Fruit fly (Drosophila melanogaster) whole organism, embryonic: ENCODE data around the gene MESK4.

Experiments used
- Atf3 ChIP-seq: fragments of 200-800 bp; sonication (Bioruptor generic); optimal IDR thresholded peaks from 3 replicates; lab custom pipeline; 2016; ENCODE audit warnings: missing biosample characterization, missing genetic modification characterization
- CG10209 ChIP-seq: fragments of 200-800 bp; sonication (Bioruptor generic); optimal IDR thresholded peaks from 3 replicates; lab custom pipeline; 2017; ENCODE audit warnings: missing biosample characterization, mild to moderate bottlenecking, missing genetic modification characterization, missing genetic modification reagents
- CG10267 ChIP-seq: fragments of 200-800 bp; sonication (Bioruptor generic); optimal IDR thresholded peaks from 2 replicates; lab custom pipeline; 2018; ENCODE audit warnings: missing biosample characterization, mild to moderate bottlenecking, missing genetic modification characterization, moderate library complexity
- CG11398 ChIP-seq: fragments of 200-800 bp; sonication (Bioruptor generic); optimal IDR thresholded peaks from 2 replicates; lab custom pipeline; 2016; ENCODE audit warnings: missing biosample characterization, missing genetic modification characterization
- CG1233 ChIP-seq: fragments of 200-800 bp; sonication (Bioruptor generic); optimal IDR thresholded peaks from 4 replicates; lab custom pipeline; 2018; ENCODE audit warnings: missing biosample characterization, mild to moderate bottlenecking, missing genetic modification characterization
- CG12391 ChIP-seq: fragments of 200-800 bp; sonication (Bioruptor generic); optimal IDR thresholded peaks from 3 replicates; lab custom pipeline; 2018; ENCODE audit warnings: missing biosample characterization, mild to moderate bottlenecking, missing genetic modification characterization, moderate library complexity
- CG12769 ChIP-seq: fragments of 200-800 bp; sonication (Bioruptor generic); optimal IDR thresholded peaks from 2 replicates; lab custom pipeline; 2019; ENCODE audit warnings: missing biosample characterization, mild to moderate bottlenecking, missing genetic modification characterization, moderate library complexity
- CG14860 ChIP-seq: fragments of 200-800 bp; sonication (Bioruptor generic); IDR thresholded peaks from 3 replicates; pipeline ENCODE4 v1.3.6; 2022; ENCODE audit warnings: missing biosample characterization, missing genetic modification characterization; ENCODE audit not compliant: partially characterized antibody
- CG14965 ChIP-seq: fragments of 200-800 bp; sonication (Bioruptor generic); optimal IDR thresholded peaks from 2 replicates; lab custom pipeline; 2016; ENCODE audit warnings: missing biosample characterization, missing genetic modification characterization, borderline replicate concordance
- CG15601 ChIP-seq: fragments of 200-800 bp; sonication (Bioruptor generic); optimal IDR thresholded peaks from 3 replicates; lab custom pipeline; 2019; ENCODE audit warnings: missing biosample characterization, mild to moderate bottlenecking, missing genetic modification characterization, moderate library complexity
- CG18476 ChIP-seq: fragments of 200-800 bp; sonication (Bioruptor generic); optimal IDR thresholded peaks from 2 replicates; lab custom pipeline; 2016; ENCODE audit warnings: missing biosample characterization, mild to moderate bottlenecking, missing genetic modification characterization
- CG2199 ChIP-seq: fragments of 200-800 bp; sonication (Bioruptor generic); IDR thresholded peaks from 3 replicates; pipeline ENCODE4 v1.3.6; 2022; ENCODE audit warnings: missing biosample characterization, missing genetic modification characterization
- CG2889 ChIP-seq: fragments of 200-800 bp; sonication (Bioruptor generic); IDR thresholded peaks from 3 replicates; pipeline ENCODE4 v1.3.6; 2022; ENCODE audit warnings: missing biosample characterization, missing genetic modification characterization
- CG3281 ChIP-seq: fragments of 200-800 bp; sonication (Bioruptor generic); optimal IDR thresholded peaks from 3 replicates; lab custom pipeline; 2017; ENCODE audit warnings: missing biosample characterization, mild to moderate bottlenecking, missing genetic modification characterization
- CG34224 ChIP-seq: fragments of 200-800 bp; sonication (Bioruptor generic); IDR thresholded peaks from 3 replicates; pipeline ENCODE4 v1.3.6; 2022; ENCODE audit warnings: missing biosample characterization, missing genetic modification characterization; ENCODE audit not compliant: partially characterized antibody
- CG6654 ChIP-seq: fragments of 200-800 bp; sonication (Bioruptor generic); optimal IDR thresholded peaks from 2 replicates; lab custom pipeline; 2017; ENCODE audit warnings: missing biosample characterization, mild to moderate bottlenecking, missing genetic modification characterization
- CG6813 ChIP-seq: fragments of 200-800 bp; sonication (Bioruptor generic); optimal IDR thresholded peaks from 2 replicates; lab custom pipeline; 2017; ENCODE audit warnings: missing biosample characterization, missing genetic modification characterization, mild to moderate bottlenecking, moderate library complexity, missing genetic modification reagents
- CTCF ChIP-seq: fragments of 200-800 bp; sonication (Bioruptor generic); optimal IDR thresholded peaks from 2 replicates; lab custom pipeline; 2017; ENCODE audit warnings: missing biosample characterization, mild to moderate bottlenecking, missing genetic modification characterization, moderate library complexity
- Dip2 ChIP-seq: fragments of 200-800 bp; sonication (Bioruptor generic); IDR thresholded peaks from 2 replicates; pipeline ENCODE4 v1.3.6; 2022; ENCODE audit warnings: missing biosample characterization, missing genetic modification characterization
- Ets65A ChIP-seq: fragments of 200-800 bp; sonication (Bioruptor generic); peaks from one replicate; lab custom pipeline; 2016; ENCODE audit warnings: missing biosample characterization, missing genetic modification characterization
- HLH3B ChIP-seq: fragments of 200-800 bp; sonication (Bioruptor generic); IDR thresholded peaks from 2 replicates; pipeline ENCODE4 v1.3.6; 2022; ENCODE audit warnings: missing biosample characterization, missing genetic modification characterization
- Hmx ChIP-seq: fragments of 200-800 bp; sonication (Bioruptor generic); optimal IDR thresholded peaks from 2 replicates; lab custom pipeline; 2016; ENCODE audit warnings: missing biosample characterization, missing genetic modification characterization
- Hr51 ChIP-seq, 2 experiments: fragments of 200-800 bp; sonication (Bioruptor generic); optimal IDR thresholded peaks; 2 replicates in 1 of 2; 3 replicates in 1 of 2; lab custom pipeline; 2016 to 2018; ENCODE audit warnings: missing biosample characterization in 2 of 2, missing genetic modification characterization in 2 of 2, mild to moderate bottlenecking in 1 of 2, moderate library complexity in 1 of 2
- Jarid2 ChIP-seq: fragments of 200-800 bp; sonication (Bioruptor generic); optimal IDR thresholded peaks from 3 replicates; lab custom pipeline; 2017; ENCODE audit warnings: mild to moderate bottlenecking, missing biosample characterization, missing genetic modification reagents, missing genetic modification characterization
- Med ChIP-seq: fragments of 200-800 bp; sonication (Bioruptor generic); peaks from one replicate; lab custom pipeline; 2016; ENCODE audit warnings: missing biosample characterization, missing genetic modification characterization, mild to moderate bottlenecking, inconsistent platforms, moderate library complexity
- Sox102F ChIP-seq: fragments of 200-800 bp; sonication (Bioruptor generic); optimal IDR thresholded peaks from 2 replicates; lab custom pipeline; 2018; ENCODE audit warnings: missing biosample characterization, mild to moderate bottlenecking, missing genetic modification characterization, moderate library complexity
- Xbp1 ChIP-seq: fragments of 200-800 bp; sonication (Bioruptor generic); optimal IDR thresholded peaks from 3 replicates; lab custom pipeline; 2016; ENCODE audit warnings: missing biosample characterization, mild to moderate bottlenecking, missing genetic modification characterization
- abd-A ChIP-seq: fragments of 200-800 bp; sonication (Bioruptor generic); optimal IDR thresholded peaks from 3 replicates; lab custom pipeline; 2019; ENCODE audit warnings: missing biosample characterization, mild to moderate bottlenecking, missing genetic modification characterization, moderate library complexity
- caup ChIP-seq: fragments of 200-800 bp; sonication (Bioruptor generic); optimal IDR thresholded peaks from 3 replicates; lab custom pipeline; 2017; ENCODE audit warnings: missing biosample characterization, mild to moderate bottlenecking, missing genetic modification characterization, moderate library complexity; ENCODE audit not compliant: severe bottlenecking
- chinmo ChIP-seq: fragments of 200-800 bp; sonication (Bioruptor generic); IDR thresholded peaks from 4 replicates; pipeline ENCODE4 v1.3.6; 2022; ENCODE audit warnings: missing biosample characterization, missing genetic modification characterization; ENCODE audit not compliant: partially characterized antibody
- danr ChIP-seq: fragments of 200-800 bp; sonication (Bioruptor generic); IDR thresholded peaks from 2 replicates; pipeline ENCODE4 v1.3.6; 2022; ENCODE audit warnings: missing biosample characterization, missing genetic modification characterization
- dysf ChIP-seq: fragments of 200-800 bp; sonication (Bioruptor generic); IDR thresholded peaks from 3 replicates; pipeline ENCODE4 v1.3.6; 2022; ENCODE audit warnings: missing biosample characterization, missing genetic modification characterization
- ems ChIP-seq: fragments of 200-800 bp; sonication (Bioruptor generic); optimal IDR thresholded peaks from 3 replicates; lab custom pipeline; 2016; ENCODE audit warnings: missing biosample characterization, missing genetic modification characterization
- en ChIP-seq: fragments of 200-800 bp; sonication (Bioruptor generic); optimal IDR thresholded peaks from 2 replicates; lab custom pipeline; 2016; ENCODE audit warnings: missing biosample characterization, missing genetic modification characterization
- fru ChIP-seq: fragments of >200 bp; optimal IDR thresholded peaks from 2 replicates; lab custom pipeline; 2017
- gem ChIP-seq: fragments of 200-800 bp; sonication (Bioruptor generic); optimal IDR thresholded peaks from 2 replicates; lab custom pipeline; 2019; ENCODE audit warnings: missing biosample characterization, mild to moderate bottlenecking, missing genetic modification characterization, moderate library complexity
- ham ChIP-seq: fragments of 200-800 bp; sonication (Bioruptor generic); IDR thresholded peaks from 2 replicates; pipeline ENCODE4 v1.3.6; 2022; ENCODE audit warnings: missing biosample characterization, missing genetic modification characterization
- hkb ChIP-seq, 2 experiments: fragments of 200-800 bp in 1 of 2; fragments of >200 bp in 1 of 2; sonication (Bioruptor generic) in 1 of 2; IDR thresholded peaks in 1 of 2; optimal IDR thresholded peaks in 1 of 2; 2 replicates each; pipeline versions ENCODE4 v1.3.6 to Lab custom; 2017 to 2022; ENCODE audit warnings: missing biosample characterization in 1 of 2, missing genetic modification characterization in 1 of 2
- lab ChIP-seq: fragments of 200-800 bp; sonication (Bioruptor generic); optimal IDR thresholded peaks from 3 replicates; lab custom pipeline; 2017; ENCODE audit warnings: missing biosample characterization, missing genetic modification characterization, mild to moderate bottlenecking, moderate library complexity, missing genetic modification reagents
- pan ChIP-seq, 4 experiments: fragments of >200 bp in 3 of 4; fragments of 200-800 bp in 1 of 4; sonication (Bioruptor generic) in 1 of 4; optimal IDR thresholded peaks in 3 of 4; IDR thresholded peaks in 1 of 4; 2 replicates each; pipeline versions ENCODE4 v1.3.6 to Lab custom; 2017 to 2022; ENCODE audit warnings: missing biosample characterization in 2 of 4, missing genetic modification characterization in 2 of 4, mixed read lengths in 1 of 4
- prd ChIP-seq, 3 experiments: fragments of >200 bp in 2 of 3; fragments of 200-800 bp in 1 of 3; sonication (Bioruptor generic) in 1 of 3; optimal IDR thresholded peaks in 2 of 3; IDR thresholded peaks in 1 of 3; 2 replicates in 2 of 3; 3 replicates in 1 of 3; pipeline versions ENCODE4 v1.3.6 to Lab custom; 2017 to 2022; ENCODE audit warnings: missing biosample characterization in 1 of 3, missing genetic modification characterization in 1 of 3
- run ChIP-seq: fragments of 200-800 bp; sonication (Bioruptor generic); optimal IDR thresholded peaks from 3 replicates; lab custom pipeline; 2018; ENCODE audit warnings: missing biosample characterization, mild to moderate bottlenecking, missing genetic modification characterization
- scrt ChIP-seq: fragments of 200-800 bp; sonication (Bioruptor generic); optimal IDR thresholded peaks from 2 replicates; lab custom pipeline; 2018; ENCODE audit warnings: missing biosample characterization, mild to moderate bottlenecking, missing genetic modification characterization, moderate library complexity
- so ChIP-seq: fragments of 200-800 bp; sonication (Bioruptor generic); IDR thresholded peaks from 3 replicates; pipeline ENCODE4 v1.3.6; 2022; ENCODE audit warnings: missing biosample characterization, missing genetic modification characterization
- ttk ChIP-seq: fragments of 200-800 bp; sonication (Bioruptor generic); IDR thresholded peaks from 2 replicates; pipeline ENCODE4 v2.1.2; 2022; ENCODE audit warnings: missing biosample characterization, missing genetic modification characterization
- unpg ChIP-seq: fragments of 200-800 bp; sonication (Bioruptor generic); optimal IDR thresholded peaks from 3 replicates; lab custom pipeline; 2018; ENCODE audit warnings: missing biosample characterization, mild to moderate bottlenecking, missing genetic modification characterization, moderate library complexity
- zfh1 ChIP-seq: fragments of 200-800 bp; sonication (Bioruptor generic); IDR thresholded peaks from 3 replicates; pipeline ENCODE4 v1.3.6; 2022; ENCODE audit warnings: missing biosample characterization, missing genetic modification characterization

The MESK4 gene

DNA sequence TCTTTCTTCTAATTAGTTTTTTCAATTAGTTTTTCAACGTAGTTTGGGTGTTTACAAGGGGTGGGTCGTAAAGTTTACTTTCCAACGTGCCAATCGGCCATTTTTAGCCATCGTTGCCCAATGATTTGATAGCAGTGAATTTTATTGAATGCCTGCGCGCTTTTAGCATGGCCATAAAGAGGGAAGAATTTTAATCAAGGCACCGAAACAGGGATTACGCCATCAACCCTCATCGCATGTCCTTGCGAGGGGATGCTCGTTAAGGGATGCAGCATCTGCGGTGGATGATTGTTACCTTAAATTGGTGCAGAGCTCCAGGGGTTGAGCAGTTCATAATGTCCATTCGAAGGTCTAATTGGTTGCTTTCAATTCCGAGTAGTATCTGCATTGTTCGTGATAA is 5.6 kb upstream of the MESK4 start (continued):
- TF ChIP-seq zfh1 (GFP tag; lab: Robert Waterston, UW) (0 out of 3 replicates have a peak, but pooled peaks have one; percentile 30), CG12391 (tag; lab: Kevin White, UChicago) (no peak), Hmx (GFP tag; lab: Kevin White, UChicago) (no peak), run (tag; lab: Kevin White, UChicago) (no peak), Med (GFP tag; lab: Kevin White, UChicago) (peak; percentile 45), CG2889 (no peak), Ets65A (peak; percentile 23), CG1233 (GFP tag; lab: Kevin White, UChicago) (no peak), CG6813 (no peak), abd-A (tag; lab: Kevin White, UChicago) (peak; percentile 75), danr (GFP tag; lab: Robert Waterston, UW) (no peak), lab (no peak), chinmo (0 out of 4 replicates have a peak, but pooled peaks have one; percentile 13)

dm6 chr3R:16984221-16984620 is 4.4 kb upstream of the MESK4 start:
- TF ChIP-seq CTCF (GFP tag; lab: Kevin White, UChicago) (peak; percentile 20), so (GFP tag; lab: Robert Waterston, UW) (no peak), CG2199 (GFP tag; lab: Robert Waterston, UW) (peak; percentile 13; the same call in 1 of the 3 replicates), fru (lab: Kevin White, UChicago) (no peak), CG3281 (GFP tag; lab: Kevin White, UChicago) (no peak), CG12769 (no peak), Jarid2 (GFP tag; lab: Kevin White, UChicago) (no peak), en (no peak), caup (GFP tag; lab: Kevin White, UChicago) (no peak), CG10209 (no peak), scrt (GFP tag; lab: Kevin White, UChicago) (no peak), Dip2 (no peak), CG15601 (tag; lab: Kevin White, UChicago) (peak; percentile 98), CG11398 (GFP tag; lab: Kevin White, UChicago) (no peak), CG10267 (no peak), ttk (GFP tag; lab: Robert Waterston, UW) (no peak), Sox102F (no peak), ems (GFP tag; lab: Kevin White, UChicago) (no peak), CG18476 (GFP tag; lab: Kevin White, UChicago) (no peak), unpg (GFP tag; lab: Kevin White, UChicago) (no peak), ham (GFP tag; lab: Robert Waterston, UW) (no peak)

dm6 chr3R:16985547-16985946 is 3.1 kb upstream of the MESK4 start:
- TF ChIP-seq Atf3 (GFP tag; lab: Kevin White, UChicago): no peak
- TF ChIP-seq Hr51 (GFP tag; optimal IDR thresholded peaks at IDR 0.05; lab: Kevin White, UChicago): peak in 1 of 2 experiments; percentile 9
- peak; percentile 8; the same call in 1 of the 2 replicates for TF ChIP-seq HLH3B
- TF ChIP-seq dysf (GFP tag; lab: Robert Waterston, UW): 0 out of 3 replicates have a peak, but pooled peaks have one; percentile 35
- 0 out of 3 replicates have a peak, but pooled peaks have one; percentile 19 for TF ChIP-seq zfh1 (GFP tag; lab: Robert Waterston, UW)
- TF ChIP-seq Xbp1: peak; percentile 4
- peak; percentile 19 for TF ChIP-seq gem (tag; lab: Kevin White, UChicago)
- TF ChIP-seq CG14860 (GFP tag; lab: Robert Waterston, UW): no peak
- TF ChIP-seq CG14965 (GFP tag; lab: Kevin White, UChicago): no peak
- TF ChIP-seq hkb (optimal IDR thresholded peaks at IDR 0.05; lab: Kevin White, UChicago): no peak
- TF ChIP-seq hkb (GFP tag; IDR thresholded peaks at IDR 0.05; lab: Robert Waterston, UW): peak; percentile 27; the same call in 1 of the 2 replicates
- peak; percentile 78 for TF ChIP-seq Med (GFP tag; lab: Kevin White, UChicago)
- TF ChIP-seq pan (optimal IDR thresholded peaks at IDR 0.05; lab: Kevin White, UChicago): no peak
- peak in 1 of 2 experiments; percentile 28 for TF ChIP-seq pan (GFP tag; optimal IDR thresholded peaks at IDR 0.05 in 1 of 2, IDR thresholded peaks at IDR 0.05 in 1 of 2)
- peak; percentile 26 for TF ChIP-seq Sox102F
- TF ChIP-seq CG34224: no peak
- no peak for TF ChIP-seq prd (optimal IDR thresholded peaks at IDR 0.05; lab: Kevin White, UChicago)
- peak; percentile 37; the same call in 1 of the 3 replicates for TF ChIP-seq prd (GFP tag; IDR thresholded peaks at IDR 0.05; lab: Robert Waterston, UW)
- no peak for TF ChIP-seq CG6654 (GFP tag; lab: Kevin White, UChicago)
